Fruit fly (Drosophila melanogaster) whole organism, pupa: ENCODE data around the gene CG3703.

ENCODE experiments used
- CG13204 ChIP-seq: fragments of 200-800 bp; sonication (Bioruptor generic); optimal IDR thresholded peaks from 2 replicates; lab custom pipeline; 2018; ENCODE audit warnings: missing biosample characterization, mild to moderate bottlenecking, missing genetic modification characterization, moderate library complexity
- Snoo ChIP-seq: fragments of 200-800 bp; sonication (Bioruptor generic); optimal IDR thresholded peaks from 3 replicates; lab custom pipeline; 2017; ENCODE audit warnings: missing biosample characterization, mild to moderate bottlenecking, missing genetic modification characterization, inconsistent platforms
- gl ChIP-seq: fragments of 200-800 bp; sonication (Bioruptor generic); optimal IDR thresholded peaks from 2 replicates; lab custom pipeline; 2018; ENCODE audit warnings: missing biosample characterization, mild to moderate bottlenecking, missing genetic modification characterization

- TF ChIP-seq gl (no peak), Snoo (tag; lab: Kevin White, UChicago) (no peak), CG13204 (GFP tag; lab: Kevin White, UChicago) (no peak)
Measured at dm6 chrX:921359-921758, 24.2 kb downstream of the CG3703 start.
